Worm (Caenorhabditis elegans) whole organism, young adult: ENCODE measurements around the gene C12D8.13.

ENCODE experiments used
- D2030.7 ChIP-seq: fragments of 200-800 bp; sonication (Bioruptor generic); IDR thresholded peaks from 2 replicates; pipeline ENCODE4 v1.3.6; 2022; ENCODE audit warnings: missing genetic modification reagents, missing genetic modification characterization, missing compliant biosample characterization
- F57C9.4 ChIP-seq: sonication (generic microtip); optimal IDR thresholded peaks from 2 replicates; lab custom pipeline; 2017; ENCODE audit warnings: mild to moderate bottlenecking, missing genetic modification characterization, missing compliant biosample characterization
- Y67H2A.10 ChIP-seq: fragments of 200-800 bp; sonication (Bioruptor generic); conservative IDR thresholded peaks from 2 replicates; pipeline ENCODE4 v1.3.6; 2022; ENCODE audit warnings: missing genetic modification reagents, missing genetic modification characterization, missing compliant biosample characterization
- attf-5 ChIP-seq: fragments of 200-800 bp; sonication (Bioruptor generic); optimal IDR thresholded peaks from 2 replicates; lab custom pipeline; 2018; ENCODE audit warnings: mild to moderate bottlenecking, missing genetic modification characterization, missing compliant biosample characterization
- ccch-3 ChIP-seq: fragments of 200-800 bp; sonication (Bioruptor generic); optimal IDR thresholded peaks from 2 replicates; lab custom pipeline; 2018; ENCODE audit warnings: mild to moderate bottlenecking, missing genetic modification characterization, missing compliant biosample characterization
- cebp-1 ChIP-seq, 2 experiments: fragments of 200-800 bp in 1 of 2; sonication (Bioruptor generic) in 1 of 2; sonication (generic microtip) in 1 of 2; IDR thresholded peaks in 1 of 2; optimal IDR thresholded peaks in 1 of 2; 2 replicates each; pipeline versions ENCODE4 v1.3.6 to Lab custom; 2017 to 2022; ENCODE audit warnings: missing compliant biosample characterization in 2 of 2, missing genetic modification characterization in 2 of 2, mild to moderate bottlenecking in 1 of 2, missing genetic modification reagents in 1 of 2, moderate library complexity in 1 of 2
- ceh-58 ChIP-seq: fragments of 200-800 bp; sonication (Bioruptor generic); IDR thresholded peaks from 2 replicates; pipeline ENCODE4 v1.3.6; 2022; ENCODE audit warnings: missing genetic modification characterization, missing compliant biosample characterization
- ceh-91 ChIP-seq: fragments of 200-800 bp; sonication (Bioruptor generic); IDR thresholded peaks from 2 replicates; pipeline ENCODE4 v1.3.6; 2022; ENCODE audit warnings: missing genetic modification reagents, missing genetic modification characterization, missing compliant biosample characterization
- dox-1 ChIP-seq: fragments of 200-800 bp; sonication (Bioruptor generic); IDR thresholded peaks from 2 replicates; pipeline ENCODE4 v1.3.6; 2022; ENCODE audit warnings: missing genetic modification reagents, missing genetic modification characterization, missing compliant biosample characterization
- egl-18 ChIP-seq: fragments of 200-800 bp; sonication (Bioruptor generic); IDR thresholded peaks from 2 replicates; pipeline ENCODE4 v1.3.6; 2022; ENCODE audit warnings: missing genetic modification reagents, missing genetic modification characterization, missing compliant biosample characterization
- egrh-3 ChIP-seq: fragments of 200-800 bp; sonication (Bioruptor generic); IDR thresholded peaks from 2 replicates; pipeline ENCODE4 v1.3.6; 2022; ENCODE audit warnings: missing genetic modification reagents, missing genetic modification characterization, missing compliant biosample characterization
- hlh-12 ChIP-seq: sonication (generic microtip); optimal IDR thresholded peaks from 2 replicates; lab custom pipeline; 2016; ENCODE audit warnings: missing genetic modification characterization, missing compliant biosample characterization
- hmg-20 ChIP-seq: fragments of 200-800 bp; sonication (Bioruptor generic); IDR thresholded peaks from 2 replicates; pipeline ENCODE4 v1.3.6; 2022; ENCODE audit warnings: missing genetic modification reagents, missing genetic modification characterization, missing compliant biosample characterization
- let-526 ChIP-seq: fragments of 200-800 bp; sonication (Bioruptor generic); IDR thresholded peaks from 2 replicates; pipeline ENCODE4 v1.3.6; 2022; ENCODE audit warnings: missing genetic modification reagents, missing genetic modification characterization, missing compliant biosample characterization
- lin-26 ChIP-seq: fragments of 200-800 bp; sonication (Bioruptor generic); IDR thresholded peaks from 2 replicates; pipeline ENCODE4 v1.3.6; 2022; ENCODE audit warnings: missing genetic modification reagents, missing genetic modification characterization, missing compliant biosample characterization
- lin-35 ChIP-seq, 3 experiments: fragments of 150-350 bp in 2 of 3; sonication (generic microtip) in 1 of 3; optimal IDR thresholded peaks; 2 replicates each; lab custom pipeline; 2014 to 2018; ENCODE audit warnings: missing biosample characterization in 3 of 3, missing genetic modification characterization in 3 of 3, missing genetic modification reagents in 3 of 3
- lin-54 ChIP-seq: fragments of 200-800 bp; sonication (Bioruptor generic); optimal IDR thresholded peaks from 2 replicates; lab custom pipeline; 2018; ENCODE audit warnings: mild to moderate bottlenecking, missing genetic modification characterization, missing compliant biosample characterization
- lsy-27 ChIP-seq: sonication (generic microtip); optimal IDR thresholded peaks from 2 replicates; lab custom pipeline; 2017; ENCODE audit warnings: missing genetic modification characterization, mild to moderate bottlenecking, missing compliant biosample characterization, antibody characterized with exemption, missing genotype, borderline replicate concordance; ENCODE audit not compliant: insufficient read depth
- madf-6 ChIP-seq: fragments of 200-800 bp; sonication (Bioruptor generic); IDR thresholded peaks from 2 replicates; pipeline ENCODE4 v1.3.6; 2022; ENCODE audit warnings: missing genetic modification reagents, missing genetic modification characterization, missing compliant biosample characterization
- madf-8 ChIP-seq: fragments of 200-800 bp; sonication (Bioruptor generic); conservative IDR thresholded peaks from 2 replicates; pipeline ENCODE4 v1.3.6; 2022; ENCODE audit warnings: missing genetic modification reagents, missing genetic modification characterization, missing compliant biosample characterization
- nfya-1 ChIP-seq: sonication (generic microtip); optimal IDR thresholded peaks from 2 replicates; lab custom pipeline; 2017; ENCODE audit warnings: antibody characterized with exemption, missing compliant biosample characterization, missing genetic modification characterization, borderline replicate concordance; ENCODE audit not compliant: insufficient read depth
- nhr-120 ChIP-seq: fragments of 200-800 bp; sonication (Bioruptor generic); IDR thresholded peaks from 2 replicates; pipeline ENCODE4 v1.3.6; 2022; ENCODE audit warnings: missing genetic modification characterization, missing compliant biosample characterization
- nhr-27 ChIP-seq: fragments of 200-800 bp; sonication (Bioruptor generic); optimal IDR thresholded peaks from 2 replicates; lab custom pipeline; 2018; ENCODE audit warnings: mild to moderate bottlenecking, missing genetic modification characterization, moderate library complexity, missing compliant biosample characterization
- nhr-80 ChIP-seq: sonication (generic microtip); optimal IDR thresholded peaks from 2 replicates; lab custom pipeline; 2016; ENCODE audit warnings: missing genetic modification characterization, missing compliant biosample characterization
- nhr-90 ChIP-seq: sonication (generic microtip); optimal IDR thresholded peaks from 2 replicates; lab custom pipeline; 2016; ENCODE audit warnings: missing genotype, mild to moderate bottlenecking, missing genetic modification characterization, missing compliant biosample characterization
- rec-8 ChIP-seq, 2 experiments: sonication (generic microtip); optimal IDR thresholded peaks; 2 replicates each; lab custom pipeline; 2016; ENCODE audit warnings: mild to moderate bottlenecking in 2 of 2, missing genetic modification characterization in 2 of 2, missing genetic modification reagents in 2 of 2, missing genotype in 2 of 2, missing biosample characterization in 1 of 2, missing compliant biosample characterization in 1 of 2, moderate library complexity in 1 of 2
- sdz-38 ChIP-seq: sonication (generic microtip); optimal IDR thresholded peaks from 2 replicates; lab custom pipeline; 2016; ENCODE audit warnings: missing genotype, missing genetic modification characterization, missing compliant biosample characterization
- snpc-3.4 ChIP-seq: sonication (generic microtip); optimal IDR thresholded peaks from 2 replicates; lab custom pipeline; 2017; ENCODE audit warnings: missing genetic modification characterization, mild to moderate bottlenecking, missing compliant biosample characterization, antibody characterized with exemption, moderate library complexity, missing genotype, missing genetic modification reagents
- tlf-1 ChIP-seq: fragments of 200-800 bp; sonication (Bioruptor generic); optimal IDR thresholded peaks from 2 replicates; lab custom pipeline; 2018; ENCODE audit warnings: mild to moderate bottlenecking, missing genetic modification characterization, missing compliant biosample characterization
- unc-130 ChIP-seq: sonication (generic microtip); optimal IDR thresholded peaks from 2 replicates; lab custom pipeline; 2016; ENCODE audit warnings: missing genetic modification reagents, missing genetic modification characterization, missing compliant biosample characterization
- unc-62 ChIP-seq: fragments of 150-350 bp; optimal IDR thresholded peaks from 2 replicates; lab custom pipeline; 2014; ENCODE audit warnings: missing biosample characterization, missing genetic modification reagents, missing genetic modification characterization
- xnd-1 ChIP-seq: sonication (generic microtip); optimal IDR thresholded peaks from 2 replicates; lab custom pipeline; 2016; ENCODE audit warnings: missing genotype, missing genetic modification reagents, missing genetic modification characterization, missing compliant biosample characterization
- ztf-25 ChIP-seq: fragments of 200-800 bp; sonication (Bioruptor generic); IDR thresholded peaks from 2 replicates; pipeline ENCODE4 v1.3.6; 2022; ENCODE audit warnings: missing genetic modification reagents, missing genetic modification characterization, missing compliant biosample characterization
- ztf-3 ChIP-seq: fragments of 200-800 bp; sonication (Bioruptor generic); optimal IDR thresholded peaks from 2 replicates; lab custom pipeline; 2018; ENCODE audit warnings: mild to moderate bottlenecking, missing genetic modification characterization, missing compliant biosample characterization

Gene C12D8.13

DNA sequence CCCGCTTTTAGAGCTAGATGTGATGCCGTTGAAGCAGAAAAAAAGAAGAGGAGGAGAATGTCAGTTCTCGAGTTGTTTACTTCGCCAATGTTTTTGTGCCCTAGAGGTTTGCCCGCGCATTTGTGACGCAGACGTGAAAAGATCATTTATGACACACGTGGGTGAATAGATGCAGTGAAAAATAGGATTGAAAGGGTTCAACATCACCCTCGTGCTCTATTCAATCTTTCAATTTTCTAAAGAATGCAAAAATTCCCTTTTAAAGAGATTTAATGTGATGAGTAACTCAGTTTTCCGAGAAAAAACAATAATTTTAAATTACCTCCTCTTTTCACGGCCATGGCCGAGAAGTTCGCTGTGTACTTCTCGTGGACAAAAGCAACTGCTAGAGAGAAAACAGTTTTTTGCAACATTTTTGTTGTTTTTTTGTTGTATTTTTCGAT is 26.0 kb upstream of the C12D8.13 start (continued):
- TF ChIP-seq tlf-1 (GFP tag; lab: Kevin White, UChicago) (no peak), madf-6 (GFP tag; lab: Robert Waterston, UW) (peak; percentile 50), let-526 (GFP tag; lab: Robert Waterston, UW) (no peak), lin-35 (GFP tag; optimal IDR thresholded peaks at IDR 0.05; lab: Kevin White, UChicago) (peak in 1 of 3 experiments; percentile 54), ztf-3 (no peak), xnd-1 (tag; lab: Kevin White, UChicago) (peak; percentile 1), D2030.7 (GFP tag; lab: Robert Waterston, UW) (peak; percentile 37; the same call in 1 of the 2 replicates), dox-1 (GFP tag; lab: Robert Waterston, UW) (peak; percentile 16; the same call in 1 of the 2 replicates), madf-8 (GFP tag; lab: Robert Waterston, UW) (0 out of 2 replicates have a peak, but pooled peaks have one; percentile 23), nhr-90 (tag; lab: Kevin White, UChicago) (no peak), ceh-91 (peak; percentile 46), attf-5 (GFP tag; lab: Kevin White, UChicago) (peak; percentile 34)

DNA sequence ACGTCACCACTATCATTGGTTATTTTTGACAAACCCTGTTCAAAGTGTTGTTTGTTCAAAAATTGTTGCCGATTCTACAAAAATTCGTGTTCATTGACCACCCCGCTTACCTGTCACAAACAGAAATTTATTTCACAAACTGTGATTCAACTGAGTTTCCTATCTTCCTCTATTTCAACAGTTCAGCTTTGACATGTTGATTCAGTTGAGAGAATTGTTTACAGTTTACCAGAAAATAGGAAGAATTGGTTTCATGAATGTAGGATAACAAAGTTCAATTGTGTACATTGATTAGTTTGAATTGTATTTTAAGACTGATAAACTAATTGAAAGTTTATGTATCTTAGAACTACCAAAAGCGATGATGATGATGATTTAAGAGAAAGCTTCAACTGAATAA is 25.1 kb upstream of the C12D8.13 start:
- TF ChIP-seq unc-62 (GFP tag; lab: Kevin White, UChicago) (peak; percentile 91), cebp-1 (GFP tag; IDR thresholded peaks at IDR 0.05; lab: Robert Waterston, UW) (no peak), cebp-1 (tag; optimal IDR thresholded peaks at IDR 0.05; lab: Kevin White, UChicago) (peak; percentile 34), lin-26 (GFP tag; lab: Robert Waterston, UW) (no peak), ceh-58 (GFP tag; lab: Robert Waterston, UW) (no peak), nhr-120 (GFP tag; lab: Robert Waterston, UW) (no peak), lin-54 (GFP tag; lab: Kevin White, UChicago) (no peak), F57C9.4 (no peak)

DNA sequence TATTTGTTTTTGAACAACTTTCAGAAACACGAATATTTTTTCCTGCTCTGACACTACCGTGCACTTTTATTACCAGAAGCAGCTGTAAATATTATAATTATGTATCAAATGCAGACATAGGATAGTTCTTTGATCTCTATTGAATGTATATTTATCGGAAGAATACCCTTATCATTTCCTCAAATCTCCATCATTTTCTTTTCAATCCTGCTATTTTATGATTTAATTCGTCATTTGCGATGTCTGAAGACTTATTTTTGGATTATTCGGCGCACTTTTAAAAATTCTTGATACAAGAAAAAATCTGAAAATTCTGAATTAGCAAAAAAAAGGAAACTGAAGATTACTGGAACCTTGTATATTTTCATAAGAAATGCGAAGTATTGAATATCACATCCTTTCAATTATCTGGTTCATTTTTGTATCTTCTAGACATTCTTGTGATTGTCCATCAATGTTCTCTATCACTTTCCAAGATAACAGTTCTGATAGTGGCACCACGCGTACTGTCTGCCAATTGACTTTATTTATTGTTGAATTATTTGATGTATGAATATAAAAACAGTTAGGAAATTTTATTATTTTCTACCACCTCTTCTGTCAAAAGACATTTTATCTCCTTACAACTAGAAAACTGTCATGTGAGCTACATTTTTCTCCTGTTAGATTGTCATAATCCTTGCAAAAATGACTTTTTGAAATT is 23.7 kb upstream of the C12D8.13 start:
- TF ChIP-seq lsy-27, result no peak
- TF ChIP-seq nhr-80 (tag; lab: Kevin White, UChicago), result peak; percentile 61
- no peak for TF ChIP-seq sdz-38 (tag; lab: Kevin White, UChicago)
- TF ChIP-seq egrh-3, result no peak
- no peak for TF ChIP-seq unc-130 (GFP tag; lab: Kevin White, UChicago)
- no peak for TF ChIP-seq hmg-20 (GFP tag; lab: Robert Waterston, UW)
- TF ChIP-seq Y67H2A.10 (GFP tag; lab: Robert Waterston, UW), result no peak
- no peak for TF ChIP-seq ceh-91

DNA sequence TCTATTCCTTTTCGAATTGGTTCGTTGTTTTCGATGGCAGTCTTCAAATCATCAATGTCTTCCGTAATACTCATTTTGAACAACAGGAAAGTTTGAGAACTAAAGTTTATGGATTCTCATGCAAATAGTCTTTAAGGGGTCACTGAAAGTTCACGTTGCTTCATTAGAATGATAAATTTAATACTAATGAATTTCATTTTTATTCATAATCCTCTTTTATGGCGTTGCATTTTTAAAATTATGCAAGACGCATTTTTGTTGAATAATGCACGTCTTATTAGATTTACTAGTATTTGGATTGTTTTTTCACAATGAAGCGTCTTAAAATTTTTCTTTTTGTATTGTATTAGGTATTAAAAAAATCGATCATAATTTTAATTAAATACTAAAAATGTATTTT is 22.6 kb upstream of the C12D8.13 start, which contains the start of gene C12D8.9:
C12D8.9 (minus strand) TSS at position 101 of the 400 bp plus-strand sequence.
- no peak for TF ChIP-seq rec-8 (tag; optimal IDR thresholded peaks at IDR 0.05; lab: Kevin White, UChicago)
- TF ChIP-seq ztf-25, result no peak

DNA sequence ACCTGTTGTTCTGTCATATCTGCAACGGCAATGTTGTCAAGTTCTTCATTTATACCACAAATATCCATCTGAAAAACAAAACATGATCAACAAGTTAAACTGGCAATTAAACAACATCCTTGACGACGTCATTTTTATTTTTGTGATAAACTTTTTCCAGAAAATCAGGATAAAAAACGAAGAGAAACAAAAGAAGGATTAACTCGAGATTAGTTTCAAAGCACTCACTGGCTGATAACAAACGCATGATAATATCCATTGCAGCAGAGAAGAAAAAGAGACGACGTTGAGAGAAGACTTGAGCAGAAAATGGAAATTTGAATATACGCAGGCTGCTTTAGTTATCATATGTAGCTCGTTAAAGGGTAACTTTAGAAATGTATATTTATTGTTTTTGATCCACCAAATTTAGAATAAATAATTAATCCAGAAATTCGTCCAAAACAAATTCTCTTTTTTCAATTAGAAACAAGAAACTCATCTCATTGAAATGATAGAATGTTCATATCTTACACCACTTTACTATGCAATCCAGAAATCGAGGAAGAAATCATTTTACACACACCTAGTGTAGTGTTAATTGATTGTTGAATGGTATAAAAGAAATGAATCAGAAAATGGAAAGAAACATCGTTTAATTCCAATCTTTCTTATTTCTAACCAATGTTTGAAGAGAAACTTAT is 20.8 kb upstream of the C12D8.13 start, which contains the start of the genes C12D8.21 and col-148:
C12D8.21 (minus strand) TSS at position 68 of the 683 bp plus-strand sequence.
col-148 (plus strand) TSS at position 633 of the 683 bp plus-strand sequence.
- no peak for TF ChIP-seq ccch-3 (GFP tag; lab: Kevin White, UChicago)
- no peak for TF ChIP-seq hlh-12 (tag; lab: Kevin White, UChicago)
- no peak for TF ChIP-seq unc-130 (GFP tag; lab: Kevin White, UChicago)
- TF ChIP-seq snpc-3.4 (tag; lab: Kevin White, UChicago), result no peak
- TF ChIP-seq nfya-1, result no peak
- no peak for TF ChIP-seq egl-18
- no peak for TF ChIP-seq nhr-27 (tag; lab: Kevin White, UChicago)
